Worm (Caenorhabditis elegans): ENCODE data around the gene nhr-222.

ce11 chrV:3578813-3579212 lies 35.6 kb upstream of the nhr-222 start, which contains the start of gene pygl-1:
- TF ChIP-seq sea-1 (GFP tag; conservative IDR thresholded peaks at IDR 0.05) (no peak), ama-1 (optimal IDR thresholded peaks at IDR 0.05) (no peak), B0310.2 (tag; optimal IDR thresholded peaks at IDR 0.05) (no peak), pes-1 (GFP tag; IDR thresholded peaks at IDR 0.05) (no peak), ceh-36 (tag; optimal IDR thresholded peaks at IDR 0.05) (no peak), ceh-13 (GFP tag; optimal IDR thresholded peaks at IDR 0.05) (no peak), aly-1 (tag; optimal IDR thresholded peaks at IDR 0.05) (no peak), tbx-11 (GFP tag; IDR thresholded peaks at IDR 0.05) (no peak), flt-1 (GFP tag; IDR thresholded peaks at IDR 0.05) (no peak), scrt-1 (GFP tag; IDR thresholded peaks at IDR 0.05) (no peak)

Data from whole organism, early embryonic.